Worm (Caenorhabditis elegans): ENCODE data around the gene rgs-3.

DNA sequence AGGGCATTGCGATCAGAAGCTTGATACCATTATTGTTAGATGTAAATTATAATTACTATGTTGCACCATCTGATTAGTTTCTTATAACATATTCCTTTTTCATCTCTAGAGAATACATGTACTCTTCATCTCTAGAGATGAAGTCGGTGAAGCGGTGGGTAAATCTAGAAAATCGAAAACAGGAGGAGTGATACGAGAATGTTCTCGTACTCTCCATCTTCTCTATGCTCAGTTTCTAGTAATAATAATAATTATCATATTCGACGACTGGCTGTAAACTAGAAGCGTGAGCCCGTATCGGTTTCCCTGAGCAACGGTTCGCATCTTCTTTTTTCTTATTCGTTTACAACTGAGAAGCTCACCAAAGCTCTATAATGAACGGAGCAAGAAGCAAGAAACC is 8.2 kb downstream of the rgs-3 start:
- TF ChIP-seq mep-1 (tag; optimal IDR thresholded peaks at IDR 0.05) (no peak), ces-1 (GFP tag; optimal IDR thresholded peaks at IDR 0.05) (no peak), unc-62 (GFP tag; optimal IDR thresholded peaks at IDR 0.05) (no peak), flh-1 (GFP tag; optimal IDR thresholded peaks at IDR 0.05) (no peak), cnd-1 (tag; optimal IDR thresholded peaks at IDR 0.05) (no peak), sptf-1 (tag; optimal IDR thresholded peaks at IDR 0.05) (no peak)
